Fruit fly (Drosophila melanogaster): ENCODE results near the gene Spase22-23.

Spase22-23 gene

DNA sequence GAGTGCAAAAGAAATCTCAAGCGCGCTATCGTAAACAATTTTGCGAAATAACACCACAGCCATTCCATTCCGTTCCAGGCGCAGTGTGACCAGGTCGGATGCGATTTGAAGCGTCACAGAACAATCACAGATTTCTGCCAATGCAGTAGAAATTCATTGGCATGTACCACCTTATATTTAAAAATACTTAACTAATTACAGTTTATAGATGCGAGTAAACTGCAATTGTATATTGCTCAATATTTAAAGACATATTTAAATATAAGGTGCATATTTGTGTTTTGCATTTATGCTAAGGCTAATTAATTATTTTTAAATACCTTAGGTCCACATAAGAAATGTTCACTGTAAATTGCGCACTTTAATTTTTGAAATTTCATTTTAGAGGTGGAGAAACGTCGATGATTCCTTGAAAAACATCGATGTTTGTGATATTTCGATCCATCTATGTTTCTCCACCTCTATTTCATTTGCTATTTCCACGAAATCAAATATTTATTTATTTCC is 36.4 kb downstream of the Spase22-23 start, which contains the start of the genes SMC6 and CG6204 (continued):
- TF ChIP-seq CG32772 (GFP tag; IDR thresholded peaks at IDR 0.05) = peak; percentile 95
- TF ChIP-seq CG5180 (GFP tag; optimal IDR thresholded peaks at IDR 0.05) = no peak
- TF ChIP-seq dan (GFP tag; IDR thresholded peaks at IDR 0.05) = peak; percentile 83
- peak; percentile 100 for TF ChIP-seq grau (tag; optimal IDR thresholded peaks at IDR 0.05)
- peak; percentile 97 for TF ChIP-seq Ets65A (GFP tag)
- TF ChIP-seq CG3838 (GFP tag; optimal IDR thresholded peaks at IDR 0.05) = peak; percentile 71
- peak; percentile 92 for TF ChIP-seq H15 (GFP tag; IDR thresholded peaks at IDR 0.05)
- peak; percentile 75 for TF ChIP-seq CG10274 (GFP tag; optimal IDR thresholded peaks at IDR 0.05)
- TF ChIP-seq gro (GFP tag; optimal IDR thresholded peaks at IDR 0.05) = peak; percentile 72
- 0 out of 2 replicates have a peak, but pooled peaks have one; percentile 23 for TF ChIP-seq Bgb (GFP tag; IDR thresholded peaks at IDR 0.05; ENCODE audit: partially characterized antibody)
- TF ChIP-seq shn (GFP tag; optimal IDR thresholded peaks at IDR 0.05) = peak; percentile 65
- TF ChIP-seq tup (GFP tag; optimal IDR thresholded peaks at IDR 0.05) = peak; percentile 52
- TF ChIP-seq Fer2 (tag; optimal IDR thresholded peaks at IDR 0.05) = peak; percentile 93
- TF ChIP-seq ATbp (GFP tag; optimal IDR thresholded peaks at IDR 0.05) = peak; percentile 90
- TF ChIP-seq lbe (GFP tag; optimal IDR thresholded peaks at IDR 0.05) = peak; percentile 91
- peak; percentile 85 for TF ChIP-seq CG6765 (GFP tag; optimal IDR thresholded peaks at IDR 0.05)
- TF ChIP-seq CG1602 (GFP tag; optimal IDR thresholded peaks at IDR 0.05) = peak; percentile 93
- peak; percentile 85 for TF ChIP-seq schlank (tag; optimal IDR thresholded peaks at IDR 0.05)
- peak; percentile 79 for TF ChIP-seq tx (GFP tag; optimal IDR thresholded peaks at IDR 0.05)
- peak; percentile 86 for TF ChIP-seq CG11085 (GFP tag; IDR thresholded peaks at IDR 0.05)
- TF ChIP-seq BEAF-32 (GFP tag; optimal IDR thresholded peaks at IDR 0.05) = peak; percentile 71
- TF ChIP-seq CG3407 (GFP tag; optimal IDR thresholded peaks at IDR 0.05) = peak; percentile 81
- peak; percentile 20 for TF ChIP-seq pros (GFP tag; optimal IDR thresholded peaks at IDR 0.05)
- no peak for TF ChIP-seq Jarid2 (GFP tag; optimal IDR thresholded peaks at IDR 0.05)
- TF ChIP-seq bowl (GFP tag; IDR thresholded peaks at IDR 0.05) = peak; percentile 83
- TF ChIP-seq CG17359 (tag; optimal IDR thresholded peaks at IDR 0.05) = peak; percentile 95
- TF ChIP-seq Deaf1 (tag; optimal IDR thresholded peaks at IDR 0.05) = no peak
- TF ChIP-seq rib (GFP tag; IDR thresholded peaks at IDR 0.05) = peak; percentile 90
- peak; percentile 95 for TF ChIP-seq dmrt99B (tag; optimal IDR thresholded peaks at IDR 0.05)
- TF ChIP-seq Asciz (GFP tag; optimal IDR thresholded peaks at IDR 0.05) = peak; percentile 85
- peak; percentile 79 for TF ChIP-seq CHES-1-like (GFP tag; optimal IDR thresholded peaks at IDR 0.05)
- no peak for TF ChIP-seq Optix (GFP tag; IDR thresholded peaks at IDR 0.05)
- peak; percentile 95 for TF ChIP-seq CG9215 (GFP tag; IDR thresholded peaks at IDR 0.05)
- peak; percentile 74 for TF ChIP-seq CG43689 (GFP tag; IDR thresholded peaks at IDR 0.05)
- TF ChIP-seq CG3281 (GFP tag; optimal IDR thresholded peaks at IDR 0.05) = peak; percentile 95
- peak; percentile 86 for TF ChIP-seq ssp (GFP tag; IDR thresholded peaks at IDR 0.05)
- peak; percentile 90 for TF ChIP-seq CG7357 (GFP tag; IDR thresholded peaks at IDR 0.05)
- TF ChIP-seq Doc3 (GFP tag; IDR thresholded peaks at IDR 0.05; ENCODE audit: partially characterized antibody) = no peak
- TF ChIP-seq ase (GFP tag; IDR thresholded peaks at IDR 0.05) = peak; percentile 90
- TF ChIP-seq grn (GFP tag; optimal IDR thresholded peaks at IDR 0.05) = no peak
- TF ChIP-seq h (optimal IDR thresholded peaks at IDR 0.05) = no peak
- TF ChIP-seq Med (GFP tag) = peak; percentile 96
- peak; percentile 88 for TF ChIP-seq CG10959 (GFP tag; IDR thresholded peaks at IDR 0.05)
- peak; percentile 66 for TF ChIP-seq CG12236 (GFP tag; optimal IDR thresholded peaks at IDR 0.05)
- peak; percentile 56 for TF ChIP-seq corto (GFP tag; optimal IDR thresholded peaks at IDR 0.05)
- TF ChIP-seq CG2129 (GFP tag; IDR thresholded peaks at IDR 0.05; ENCODE audit: partially characterized antibody) = no peak
- peak in 1 of 3 experiments; percentile 90 for TF ChIP-seq lola (GFP tag; optimal IDR thresholded peaks at IDR 0.05)
- TF ChIP-seq br (optimal IDR thresholded peaks at IDR 0.05) = no peak
- peak; percentile 74 for TF ChIP-seq CG16863 (GFP tag; optimal IDR thresholded peaks at IDR 0.05)
- peak; percentile 86 for TF ChIP-seq CG31388 (GFP tag; optimal IDR thresholded peaks at IDR 0.05)
- TF ChIP-seq CG4854 (GFP tag; optimal IDR thresholded peaks at IDR 0.05) = peak; percentile 82
